Fruit fly (Drosophila melanogaster) whole organism, embryonic: ENCODE data around the gene Elp4.

Experiments
- B-H1 ChIP-seq: fragments of 200-800 bp; sonication (Bioruptor generic); IDR thresholded peaks from 3 replicates; pipeline ENCODE4 v1.3.6; 2022; ENCODE audit warnings: missing biosample characterization, missing genetic modification characterization
- CG10321 ChIP-seq: fragments of 200-800 bp; sonication (Bioruptor generic); IDR thresholded peaks from 2 replicates; pipeline ENCODE4 v1.3.6; 2022; ENCODE audit warnings: missing biosample characterization, missing genetic modification characterization
- CG11085 ChIP-seq: fragments of 200-800 bp; sonication (Bioruptor generic); IDR thresholded peaks from 2 replicates; pipeline ENCODE4 v1.3.6; 2022; ENCODE audit warnings: missing biosample characterization, missing genetic modification characterization
- CG11504 ChIP-seq: fragments of 200-800 bp; sonication (Bioruptor generic); optimal IDR thresholded peaks from 3 replicates; lab custom pipeline; 2019; ENCODE audit warnings: missing biosample characterization, mild to moderate bottlenecking, missing genetic modification characterization, moderate library complexity
- CG12299 ChIP-seq: fragments of 200-800 bp; sonication (Bioruptor generic); optimal IDR thresholded peaks from 2 replicates; lab custom pipeline; 2018; ENCODE audit warnings: missing biosample characterization, mild to moderate bottlenecking, missing genetic modification characterization
- CG13296 ChIP-seq: fragments of 200-800 bp; sonication (Bioruptor generic); optimal IDR thresholded peaks from 3 replicates; lab custom pipeline; 2018; ENCODE audit warnings: missing biosample characterization, mild to moderate bottlenecking, missing genetic modification characterization
- CG13624 ChIP-seq: fragments of 200-800 bp; sonication (Bioruptor generic); optimal IDR thresholded peaks from 2 replicates; lab custom pipeline; 2016; ENCODE audit warnings: missing biosample characterization, missing genetic modification characterization
- CG14050 ChIP-seq: fragments of 200-800 bp; sonication (Bioruptor generic); IDR thresholded peaks from 3 replicates; pipeline ENCODE4 v1.3.6; 2022; ENCODE audit warnings: missing biosample characterization, missing genetic modification characterization
- CG15073 ChIP-seq: fragments of 200-800 bp; sonication (Bioruptor generic); optimal IDR thresholded peaks from 2 replicates; lab custom pipeline; 2016; ENCODE audit warnings: missing biosample characterization, missing genetic modification characterization
- CG15479 ChIP-seq: fragments of 200-800 bp; sonication (Bioruptor generic); optimal IDR thresholded peaks from 3 replicates; lab custom pipeline; 2019; ENCODE audit warnings: missing biosample characterization, mild to moderate bottlenecking, missing genetic modification characterization, moderate library complexity
- CG16815 ChIP-seq: fragments of 200-800 bp; sonication (Bioruptor generic); optimal IDR thresholded peaks from 3 replicates; lab custom pipeline; 2017; ENCODE audit warnings: missing biosample characterization, mild to moderate bottlenecking, missing genetic modification characterization
- CG17328 ChIP-seq: fragments of 200-800 bp; sonication (Bioruptor generic); IDR thresholded peaks from 2 replicates; pipeline ENCODE4 v1.3.6; 2022; ENCODE audit warnings: missing biosample characterization, missing genetic modification characterization
- CG2129 ChIP-seq: fragments of 200-800 bp; sonication (Bioruptor generic); IDR thresholded peaks from 2 replicates; pipeline ENCODE4 v1.3.6; 2022; ENCODE audit warnings: missing biosample characterization, missing genetic modification characterization; ENCODE audit not compliant: partially characterized antibody
- CG2202 ChIP-seq: fragments of 200-800 bp; sonication (Bioruptor generic); optimal IDR thresholded peaks from 2 replicates; lab custom pipeline; 2018; ENCODE audit warnings: missing biosample characterization, mild to moderate bottlenecking, missing genetic modification characterization
- CG4424 ChIP-seq: fragments of 200-800 bp; sonication (Bioruptor generic); optimal IDR thresholded peaks from 3 replicates; lab custom pipeline; 2016; ENCODE audit warnings: missing biosample characterization, missing genetic modification characterization
- CG6654 ChIP-seq: fragments of 200-800 bp; sonication (Bioruptor generic); optimal IDR thresholded peaks from 2 replicates; lab custom pipeline; 2017; ENCODE audit warnings: missing biosample characterization, mild to moderate bottlenecking, missing genetic modification characterization
- CG6683 ChIP-seq: fragments of 200-800 bp; sonication (Bioruptor generic); optimal IDR thresholded peaks from 2 replicates; lab custom pipeline; 2017; ENCODE audit warnings: missing biosample characterization, mild to moderate bottlenecking, missing genetic modification characterization, missing genetic modification reagents
- CG8765 ChIP-seq: fragments of 200-800 bp; sonication (Bioruptor generic); IDR thresholded peaks from 2 replicates; pipeline ENCODE4 v1.3.6; 2022; ENCODE audit warnings: missing biosample characterization, missing genetic modification characterization
- CG9932 ChIP-seq: fragments of 200-800 bp; sonication (Bioruptor generic); IDR thresholded peaks from 2 replicates; pipeline ENCODE4 v1.3.6; 2022; ENCODE audit warnings: missing biosample characterization, missing genetic modification characterization
- CkIIα-i1 ChIP-seq: fragments of 200-800 bp; sonication (Bioruptor generic); IDR thresholded peaks from 2 replicates; pipeline ENCODE4 v1.3.6; 2022; ENCODE audit warnings: missing biosample characterization, missing genetic modification characterization
- CoRest ChIP-seq: fragments of 200-800 bp; sonication (Bioruptor generic); optimal IDR thresholded peaks from 3 replicates; lab custom pipeline; 2018; ENCODE audit warnings: missing biosample characterization, mild to moderate bottlenecking, missing genetic modification characterization, moderate library complexity
- Dad ChIP-seq: fragments of 200-800 bp; sonication (Bioruptor generic); optimal IDR thresholded peaks from 3 replicates; lab custom pipeline; 2016; ENCODE audit warnings: missing biosample characterization, missing genetic modification characterization
- Dll ChIP-seq: fragments of 200-800 bp; sonication (Bioruptor generic); IDR thresholded peaks from 4 replicates; pipeline ENCODE4 v1.3.6; 2022; ENCODE audit warnings: missing biosample characterization, missing genetic modification characterization; ENCODE audit not compliant: partially characterized antibody
- Dref ChIP-seq: fragments of 200-800 bp; sonication (Bioruptor generic); IDR thresholded peaks from 2 replicates; pipeline ENCODE4 v1.3.6; 2022; ENCODE audit warnings: missing biosample characterization, missing genetic modification characterization
- Eip74EF ChIP-seq, 2 experiments: fragments of 200-800 bp in 1 of 2; fragments of >200 bp in 1 of 2; sonication (Bioruptor generic) in 1 of 2; optimal IDR thresholded peaks; 2 replicates each; lab custom pipeline; 2017 to 2019; ENCODE audit warnings: missing biosample characterization in 2 of 2, missing genetic modification characterization in 2 of 2, mild to moderate bottlenecking in 1 of 2, moderate library complexity in 1 of 2
- HLH4C ChIP-seq: fragments of 200-800 bp; sonication (Bioruptor generic); IDR thresholded peaks from 3 replicates; pipeline ENCODE4 v1.3.6; 2022; ENCODE audit warnings: missing biosample characterization, missing genetic modification characterization; ENCODE audit not compliant: partially characterized antibody
- Lpt ChIP-seq: fragments of >200 bp; optimal IDR thresholded peaks from 2 replicates; lab custom pipeline; 2018; ENCODE audit warnings: missing biosample characterization, missing genetic modification characterization
- Max ChIP-seq: fragments of 200-800 bp; sonication (Bioruptor generic); optimal IDR thresholded peaks from 2 replicates; lab custom pipeline; 2016; ENCODE audit warnings: missing biosample characterization, mild to moderate bottlenecking, missing genetic modification characterization
- NC2β ChIP-seq: fragments of 200-800 bp; sonication (Bioruptor generic); optimal IDR thresholded peaks from 2 replicates; lab custom pipeline; 2016; ENCODE audit warnings: missing biosample characterization, missing genetic modification characterization
- Sox102F ChIP-seq: fragments of 200-800 bp; sonication (Bioruptor generic); optimal IDR thresholded peaks from 2 replicates; lab custom pipeline; 2018; ENCODE audit warnings: missing biosample characterization, mild to moderate bottlenecking, missing genetic modification characterization, moderate library complexity
- Xrp1 ChIP-seq: fragments of 200-800 bp; sonication (Bioruptor generic); IDR thresholded peaks from 2 replicates; pipeline ENCODE4 v1.3.6; 2022; ENCODE audit warnings: missing biosample characterization, missing genetic modification characterization
- az2 ChIP-seq: fragments of 200-800 bp; sonication (Bioruptor generic); optimal IDR thresholded peaks from 3 replicates; lab custom pipeline; 2016; ENCODE audit warnings: missing biosample characterization, missing genetic modification characterization
- cg ChIP-seq: fragments of 200-800 bp; sonication (Bioruptor generic); optimal IDR thresholded peaks from 3 replicates; lab custom pipeline; 2019; ENCODE audit warnings: missing biosample characterization, mild to moderate bottlenecking, missing genetic modification characterization, moderate library complexity
- chif ChIP-seq, 2 experiments: fragments of 200-800 bp; sonication (Bioruptor generic); optimal IDR thresholded peaks; 3 replicates each; lab custom pipeline; 2016; ENCODE audit warnings: missing biosample characterization in 2 of 2, missing genetic modification characterization in 2 of 2
- da ChIP-seq: fragments of 200-800 bp; sonication (Bioruptor generic); optimal IDR thresholded peaks from 2 replicates; lab custom pipeline; 2016; ENCODE audit warnings: missing biosample characterization, missing genetic modification characterization
- fu2 ChIP-seq: fragments of 200-800 bp; sonication (Bioruptor generic); optimal IDR thresholded peaks from 2 replicates; lab custom pipeline; 2016; ENCODE audit warnings: missing biosample characterization, missing genetic modification characterization
- inv ChIP-seq: fragments of 200-800 bp; sonication (Bioruptor generic); IDR thresholded peaks from 2 replicates; pipeline ENCODE4 v1.3.6; 2022; ENCODE audit warnings: missing biosample characterization, missing genetic modification characterization; ENCODE audit not compliant: partially characterized antibody
- knrl ChIP-seq: fragments of 200-800 bp; sonication (Bioruptor generic); IDR thresholded peaks from 3 replicates; pipeline ENCODE4 v1.3.6; 2022; ENCODE audit warnings: missing biosample characterization, missing genetic modification characterization; ENCODE audit not compliant: partially characterized antibody
- luna ChIP-seq: fragments of 200-800 bp; sonication (Bioruptor generic); optimal IDR thresholded peaks from 2 replicates; lab custom pipeline; 2016; ENCODE audit warnings: missing biosample characterization, missing genetic modification characterization
- mld ChIP-seq: fragments of 200-800 bp; sonication (Bioruptor generic); IDR thresholded peaks from 3 replicates; pipeline ENCODE4 v1.3.6; 2022; ENCODE audit warnings: missing biosample characterization, missing genetic modification characterization; ENCODE audit not compliant: partially characterized antibody
- nerfin-2 ChIP-seq: fragments of 200-800 bp; sonication (Bioruptor generic); IDR thresholded peaks from 2 replicates; pipeline ENCODE4 v1.3.6; 2022; ENCODE audit warnings: missing biosample characterization, missing genetic modification characterization; ENCODE audit not compliant: partially characterized antibody
- phol ChIP-seq: fragments of 200-800 bp; sonication (Bioruptor generic); optimal IDR thresholded peaks from 3 replicates; lab custom pipeline; 2018; ENCODE audit warnings: missing biosample characterization, mild to moderate bottlenecking, missing genetic modification characterization, moderate library complexity
- pnt ChIP-seq: fragments of 200-800 bp; sonication (Bioruptor generic); optimal IDR thresholded peaks from 3 replicates; lab custom pipeline; 2016; ENCODE audit warnings: missing biosample characterization, missing genetic modification characterization
- prd ChIP-seq, 3 experiments: fragments of >200 bp in 2 of 3; fragments of 200-800 bp in 1 of 3; sonication (Bioruptor generic) in 1 of 3; optimal IDR thresholded peaks in 2 of 3; IDR thresholded peaks in 1 of 3; 2 replicates in 2 of 3; 3 replicates in 1 of 3; pipeline versions ENCODE4 v1.3.6 to Lab custom; 2017 to 2022; ENCODE audit warnings: missing biosample characterization in 1 of 3, missing genetic modification characterization in 1 of 3
- sens ChIP-seq: fragments of 200-800 bp; sonication (Bioruptor generic); peaks from one replicate; lab custom pipeline; 2016; ENCODE audit warnings: missing biosample characterization, missing genetic modification characterization
- sr ChIP-seq: fragments of 200-800 bp; sonication (Bioruptor generic); IDR thresholded peaks from 3 replicates; pipeline ENCODE4 v1.3.6; 2022; ENCODE audit warnings: missing biosample characterization, missing genetic modification characterization
- stwl ChIP-seq: fragments of 200-800 bp; sonication (Bioruptor generic); optimal IDR thresholded peaks from 3 replicates; lab custom pipeline; 2018; ENCODE audit warnings: missing biosample characterization, mild to moderate bottlenecking, missing genetic modification characterization, moderate library complexity
- tin ChIP-seq: fragments of 200-800 bp; sonication (Bioruptor generic); optimal IDR thresholded peaks from 3 replicates; lab custom pipeline; 2016; ENCODE audit warnings: missing biosample characterization, missing genetic modification characterization
- ttk ChIP-seq: fragments of 200-800 bp; sonication (Bioruptor generic); IDR thresholded peaks from 2 replicates; pipeline ENCODE4 v2.1.2; 2022; ENCODE audit warnings: missing biosample characterization, missing genetic modification characterization
- zen ChIP-seq: fragments of 200-800 bp; sonication (Bioruptor generic); optimal IDR thresholded peaks from 3 replicates; lab custom pipeline; 2018; ENCODE audit warnings: missing biosample characterization, mild to moderate bottlenecking, missing genetic modification characterization, moderate library complexity
- zf30C ChIP-seq: fragments of 200-800 bp; sonication (Bioruptor generic); optimal IDR thresholded peaks from 3 replicates; lab custom pipeline; 2018; ENCODE audit warnings: missing biosample characterization, mild to moderate bottlenecking, missing genetic modification characterization

The Elp4 gene

DNA sequence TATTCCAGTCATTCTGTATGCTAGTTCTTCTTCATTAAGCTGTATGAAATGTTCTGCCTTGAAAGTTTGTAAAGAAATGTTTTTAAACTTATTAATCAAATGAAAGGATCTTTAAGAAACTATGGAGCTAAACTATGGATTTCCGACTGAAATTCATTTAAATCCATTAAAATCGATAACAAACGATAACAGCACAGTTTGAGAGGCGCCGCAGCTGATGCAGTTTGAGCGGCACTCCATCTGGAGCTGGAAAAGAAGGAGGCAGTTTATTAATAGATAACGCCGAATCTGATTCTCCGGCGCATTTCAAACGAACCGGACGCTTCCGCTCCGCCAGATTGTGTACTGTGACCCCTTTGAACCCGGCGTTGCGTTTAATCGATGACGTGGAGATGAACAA lies 3.9 kb downstream of the Elp4 start, which contains the start of gene CG31915 (continued):
- TF ChIP-seq CG16815 (no peak), CkIIα-i1 (GFP tag; lab: Robert Waterston, UW) (no peak), cg (GFP tag; lab: Kevin White, UChicago) (no peak), mld (GFP tag; lab: Robert Waterston, UW) (peak; percentile 68; the same call in 1 of the 3 replicates), CG8765 (GFP tag; lab: Robert Waterston, UW) (no peak), CG2129 (GFP tag; lab: Robert Waterston, UW) (no peak), da (GFP tag; lab: Kevin White, UChicago) (no peak), sr (no peak), Dll (GFP tag; lab: Robert Waterston, UW) (peak; percentile 47; the same call in 2 of the 4 replicates), Xrp1 (no peak), Max (no peak), Eip74EF (GFP tag; optimal IDR thresholded peaks at IDR 0.05; lab: Kevin White, UChicago) (no peak), CG10321 (GFP tag; lab: Robert Waterston, UW) (no peak), nerfin-2 (GFP tag; lab: Robert Waterston, UW) (peak; percentile 86), CG9932 (GFP tag; lab: Robert Waterston, UW) (no peak), CG11504 (tag; lab: Kevin White, UChicago) (no peak), CG14050 (GFP tag; lab: Robert Waterston, UW) (no peak), CG17328 (no peak), NC2β (GFP tag; lab: Kevin White, UChicago) (no peak), CG13296 (GFP tag; lab: Kevin White, UChicago) (no peak), CG6654 (GFP tag; lab: Kevin White, UChicago) (peak; percentile 100), sens (GFP tag; lab: Kevin White, UChicago) (peak; percentile 27), stwl (tag; lab: Kevin White, UChicago) (peak; percentile 72), knrl (GFP tag; lab: Robert Waterston, UW) (peak; percentile 51; the same call in 1 of the 3 replicates), CG6683 (GFP tag; lab: Kevin White, UChicago) (no peak), fu2 (GFP tag; lab: Kevin White, UChicago) (no peak), Sox102F (GFP tag; lab: Kevin White, UChicago) (no peak), tin (GFP tag; lab: Kevin White, UChicago) (no peak), Dref (GFP tag; lab: Robert Waterston, UW) (peak; percentile 92), chif (GFP tag; optimal IDR thresholded peaks at IDR 0.05; lab: Kevin White, UChicago) (no peak), CG15073 (no peak), Lpt (GFP tag; lab: Kevin White, UChicago) (no peak), CG4424 (GFP tag; lab: Kevin White, UChicago) (no peak), Dad (no peak), ttk (GFP tag; lab: Robert Waterston, UW) (no peak), pnt (GFP tag; lab: Kevin White, UChicago) (no peak), CG13624 (GFP tag; lab: Kevin White, UChicago) (no peak), CG15479 (GFP tag; lab: Kevin White, UChicago) (no peak), inv (GFP tag; lab: Robert Waterston, UW) (peak; percentile 41), CG11085 (GFP tag; lab: Robert Waterston, UW) (no peak), prd (optimal IDR thresholded peaks at IDR 0.05; lab: Kevin White, UChicago) (no peak), prd (GFP tag; IDR thresholded peaks at IDR 0.05; lab: Robert Waterston, UW) (no peak), zf30C (GFP tag; lab: Kevin White, UChicago) (no peak), CG2202 (tag; lab: Kevin White, UChicago) (no peak), CoRest (tag; lab: Kevin White, UChicago) (no peak), HLH4C (GFP tag; lab: Robert Waterston, UW) (peak; percentile 87), zen (no peak), az2 (no peak), luna (no peak), B-H1 (GFP tag; lab: Robert Waterston, UW) (no peak), CG12299 (tag; lab: Kevin White, UChicago) (no peak), phol (peak; percentile 7)
